Worm (Caenorhabditis elegans) whole organism, dauer: Measurements from ENCODE around the gene R186.3.
"Not testable (repeated sequence)": the region's sequence is repeated elsewhere in the genome, so short reads cannot be mapped to it uniquely, and the experiment has no call there.

Source experiments
- unc-62 ChIP-seq: sonication (generic microtip); optimal IDR thresholded peaks from 2 replicates; lab custom pipeline; 2017; ENCODE audit warnings: missing biosample characterization, missing genetic modification reagents, missing genetic modification characterization

The R186.3 gene

ce11 chrV:12970575-12971160, 3.7 kb upstream of the R186.3 start, which contains the start of gene pnn-1:
Gene pnn-1 (plus strand): TSS chrV:12971110.
- no peak for TF ChIP-seq unc-62 (GFP tag; lab: Kevin White, UChicago)

- no peak for TF ChIP-seq unc-62 (GFP tag; lab: Kevin White, UChicago)
Measured at ce11 chrV:12968555-12968954, 1.5 kb upstream of the R186.3 start, which contains the start of gene lin-46. Gene lin-46 (plus strand): TSS chrV:12968855.

ce11 chrV:12967925-12968327, 916 bp upstream of the R186.3 start, which contains the start of gene R186.8:
Gene R186.8 (minus strand): TSS chrV:12967982.
- TF ChIP-seq unc-62 (GFP tag; lab: Kevin White, UChicago) = not testable (repeated sequence)

ce11 chrV:12964076-12964475, 2.9 kb downstream of the R186.3 start, which contains the start of gene srd-35:
Gene srd-35 (plus strand): TSS chrV:12964376.
- no peak for TF ChIP-seq unc-62 (GFP tag; lab: Kevin White, UChicago)

ce11 chrV:12963192-12963591, 3.8 kb downstream of the R186.3 start, which contains the start of gene hrg-9:
Gene hrg-9 (minus strand): TSS chrV:12963343.
- TF ChIP-seq unc-62 (GFP tag; lab: Kevin White, UChicago) = no peak

- TF ChIP-seq unc-62 (GFP tag; lab: Kevin White, UChicago) = no peak
Measured at ce11 chrV:12961085-12961560, 5.9 kb downstream of the R186.3 start, which contains the start of gene mpst-7. Gene mpst-7 (minus strand): TSS chrV:12961135.

- no peak for TF ChIP-seq unc-62 (GFP tag; lab: Kevin White, UChicago)
Measured at ce11 chrV:12954261-12954660, 12.7 kb downstream of the R186.3 start.

ce11 chrV:12953702-12954101, 13.3 kb downstream of the R186.3 start, which contains the start of gene eif-3.K:
Gene eif-3.K (plus strand): TSS chrV:12954002.
- TF ChIP-seq unc-62 (GFP tag; lab: Kevin White, UChicago) = no peak

- TF ChIP-seq unc-62 (GFP tag; lab: Kevin White, UChicago) = no peak
Measured at ce11 chrV:12952287-12952686, 14.7 kb downstream of the R186.3 start, which contains the start of gene pqn-68. Gene pqn-68 (plus strand): TSS chrV:12952636.

ce11 chrV:12950812-12951528, 16.0 kb downstream of the R186.3 start, which contains the start of the genes T16G1.9 and T16G1.18:
Gene T16G1.9 (minus strand): TSS chrV:12950862.
Gene T16G1.18 (plus strand): TSS chrV:12951304.
- no peak for TF ChIP-seq unc-62 (GFP tag; lab: Kevin White, UChicago)

ce11 chrV:12949607-12950006, 17.4 kb downstream of the R186.3 start, which contains the start of gene T16G1.13:
Gene T16G1.13 (plus strand): TSS chrV:12949907.
- TF ChIP-seq unc-62 (GFP tag; lab: Kevin White, UChicago) = no peak

ce11 chrV:12944775-12945174, 22.2 kb downstream of the R186.3 start, which contains the start of gene grl-2:
Gene grl-2 (plus strand): TSS chrV:12945075.
- TF ChIP-seq unc-62 (GFP tag; lab: Kevin White, UChicago) = no peak

- no peak for TF ChIP-seq unc-62 (GFP tag; lab: Kevin White, UChicago)
Measured at ce11 chrV:12944229-12944628, 22.8 kb downstream of the R186.3 start, which contains the start of gene T16G1.3. Gene T16G1.3 (minus strand): TSS chrV:12944329.

ce11 chrV:12943399-12943798, 23.6 kb downstream of the R186.3 start:
- TF ChIP-seq unc-62 (GFP tag; lab: Kevin White, UChicago) = no peak

- no peak for TF ChIP-seq unc-62 (GFP tag; lab: Kevin White, UChicago)
Measured at ce11 chrV:12941797-12942474, 25.1 kb downstream of the R186.3 start, which contains the start of gene T16G1.4. Gene T16G1.4 (minus strand): TSS chrV:12941847.
